Fruit fly (Drosophila melanogaster) whole organism, adult: ENCODE results near the gene flip.

Experiments used
- CG11617 ChIP-seq: fragments of 200-800 bp; sonication (Bioruptor generic); optimal IDR thresholded peaks from 2 replicates; lab custom pipeline; 2017; ENCODE audit warnings: mild to moderate bottlenecking, missing biosample characterization, missing genetic modification reagents, missing genetic modification characterization
- CG12768 ChIP-seq: fragments of 200-800 bp; sonication (Bioruptor generic); optimal IDR thresholded peaks from 2 replicates; lab custom pipeline; 2017; ENCODE audit warnings: missing biosample characterization, missing genetic modification characterization, mild to moderate bottlenecking, moderate library complexity, missing genetic modification reagents
- CG14711 ChIP-seq: fragments of 200-800 bp; sonication (Bioruptor generic); optimal IDR thresholded peaks from 2 replicates; lab custom pipeline; 2018; ENCODE audit warnings: missing biosample characterization, mild to moderate bottlenecking, missing genetic modification characterization, moderate library complexity
- CG1620 ChIP-seq: fragments of 200-800 bp; sonication (Bioruptor generic); optimal IDR thresholded peaks from 2 replicates; lab custom pipeline; 2016; ENCODE audit warnings: missing biosample characterization, missing genetic modification characterization
- CG33017 ChIP-seq: fragments of 200-800 bp; sonication (Bioruptor generic); optimal IDR thresholded peaks from 2 replicates; lab custom pipeline; 2018; ENCODE audit warnings: missing biosample characterization, mild to moderate bottlenecking, missing genetic modification characterization, moderate library complexity
- CG5204 ChIP-seq: fragments of 200-800 bp; sonication (Bioruptor generic); optimal IDR thresholded peaks from 2 replicates; lab custom pipeline; 2016; ENCODE audit warnings: missing biosample characterization, missing genetic modification characterization
- CG7045 ChIP-seq: fragments of 200-800 bp; sonication (Bioruptor generic); optimal IDR thresholded peaks from 2 replicates; lab custom pipeline; 2017; ENCODE audit warnings: missing biosample characterization, mild to moderate bottlenecking, missing genetic modification characterization
- CG7101 ChIP-seq: fragments of 200-800 bp; sonication (Bioruptor generic); optimal IDR thresholded peaks from 2 replicates; lab custom pipeline; 2018; ENCODE audit warnings: missing biosample characterization, mild to moderate bottlenecking, missing genetic modification characterization, moderate library complexity
- Clk ChIP-seq: fragments of 200-800 bp; sonication (Bioruptor generic); optimal IDR thresholded peaks from 2 replicates; lab custom pipeline; 2017; ENCODE audit warnings: missing biosample characterization, missing genetic modification characterization
- Crg-1 ChIP-seq: fragments of 200-800 bp; sonication (Bioruptor generic); optimal IDR thresholded peaks from 2 replicates; lab custom pipeline; 2016; ENCODE audit warnings: missing biosample characterization, missing genetic modification characterization
- Hr96 ChIP-seq: fragments of 200-800 bp; sonication (Bioruptor generic); optimal IDR thresholded peaks from 2 replicates; lab custom pipeline; 2016; ENCODE audit warnings: missing biosample characterization, missing genetic modification characterization
- Mnt ChIP-seq: fragments of 200-800 bp; sonication (Bioruptor generic); optimal IDR thresholded peaks from 2 replicates; lab custom pipeline; 2016; ENCODE audit warnings: missing biosample characterization, mild to moderate bottlenecking, missing genetic modification characterization
- bab1 ChIP-seq: fragments of 200-800 bp; sonication (Bioruptor generic); optimal IDR thresholded peaks from 3 replicates; lab custom pipeline; 2019; ENCODE audit warnings: missing biosample characterization, mild to moderate bottlenecking, missing genetic modification characterization, moderate library complexity
- cic ChIP-seq: fragments of 200-800 bp; sonication (Bioruptor generic); optimal IDR thresholded peaks from 2 replicates; lab custom pipeline; 2017; ENCODE audit warnings: missing biosample characterization, mild to moderate bottlenecking, missing genetic modification characterization, moderate library complexity
- cnc ChIP-seq, 2 experiments: fragments of >200 bp; optimal IDR thresholded peaks; 2 replicates each; lab custom pipeline; 2017
- kay ChIP-seq: fragments of 200-800 bp; sonication (Bioruptor generic); peaks from one replicate; lab custom pipeline; 2016; ENCODE audit warnings: missing biosample characterization, missing genetic modification characterization, borderline replicate concordance
- ovo ChIP-seq: fragments of 200-800 bp; sonication (Bioruptor generic); optimal IDR thresholded peaks from 2 replicates; lab custom pipeline; 2016; ENCODE audit warnings: missing biosample characterization, missing genetic modification characterization
- pad ChIP-seq: fragments of 200-800 bp; sonication (Bioruptor generic); optimal IDR thresholded peaks from 3 replicates; lab custom pipeline; 2017; ENCODE audit warnings: missing biosample characterization, missing genetic modification characterization, mild to moderate bottlenecking, moderate library complexity, missing genetic modification reagents
- tj ChIP-seq: fragments of 200-800 bp; sonication (Bioruptor generic); optimal IDR thresholded peaks from 3 replicates; lab custom pipeline; 2017; ENCODE audit warnings: missing biosample characterization, mild to moderate bottlenecking, missing genetic modification characterization, moderate library complexity
- toe ChIP-seq: fragments of 200-800 bp; sonication (Bioruptor generic); optimal IDR thresholded peaks from 2 replicates; lab custom pipeline; 2016; ENCODE audit warnings: missing biosample characterization, missing genetic modification characterization

Gene flip

DNA sequence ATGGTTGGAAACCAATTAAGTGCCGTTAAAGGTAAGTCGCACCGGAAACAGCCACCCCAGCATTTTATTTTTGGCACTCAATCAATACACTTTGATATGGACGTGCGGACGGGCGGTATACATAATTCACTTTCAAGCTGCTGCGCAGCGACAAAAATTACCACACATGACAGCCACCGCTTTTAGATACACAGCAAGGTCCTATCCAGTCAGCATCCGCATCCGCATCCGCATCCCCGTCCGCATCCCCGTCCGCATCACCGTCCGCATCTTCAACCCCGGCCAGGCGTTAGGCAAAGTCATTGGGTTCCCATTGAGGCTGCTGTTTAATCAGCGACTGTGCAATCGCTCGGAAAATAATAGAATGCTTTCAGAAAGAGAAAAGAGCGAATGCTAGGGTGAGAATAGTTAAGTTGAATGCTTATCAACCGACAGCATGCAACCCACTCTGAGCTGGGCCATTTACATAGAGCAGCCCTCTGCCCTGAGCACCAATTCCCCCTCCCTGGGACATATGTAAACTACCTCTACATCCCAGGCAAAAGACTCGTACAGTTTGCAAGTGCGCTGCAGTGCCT is 6.7 kb upstream of the flip start:
- no peak for TF ChIP-seq CG11617
- TF ChIP-seq tj (GFP tag; lab: Kevin White, UChicago) = no peak
- no peak for TF ChIP-seq cnc (optimal IDR thresholded peaks at IDR 0.05; lab: Kevin White, UChicago)
- TF ChIP-seq Clk (GFP tag; lab: Kevin White, UChicago) = no peak
- peak; percentile 35 for TF ChIP-seq cic
- TF ChIP-seq CG12768 (GFP tag; lab: Kevin White, UChicago) = no peak
- TF ChIP-seq bab1 (GFP tag; lab: Kevin White, UChicago) = no peak

DNA sequence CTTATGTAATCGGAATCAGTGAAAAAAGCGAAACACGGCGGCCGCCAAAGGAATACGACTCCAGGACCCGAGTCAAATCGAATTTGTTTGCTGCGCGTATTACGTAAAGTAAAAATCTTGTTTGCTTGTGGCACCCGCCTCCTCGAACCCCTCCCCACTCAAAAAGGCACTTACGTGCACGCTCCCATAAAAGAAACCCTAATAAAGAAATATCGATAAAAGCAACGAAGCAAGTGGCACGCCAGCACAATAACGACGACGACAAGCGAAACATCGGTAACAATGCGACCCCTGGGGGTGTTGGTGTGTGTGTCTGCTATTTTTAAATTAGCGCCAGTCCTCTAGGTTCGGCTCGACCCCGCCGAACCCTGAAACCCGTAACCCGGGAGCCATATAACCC is 4.5 kb upstream of the flip start:
- TF ChIP-seq Hr96 (GFP tag; lab: Kevin White, UChicago) (no peak), CG33017 (no peak)

DNA sequence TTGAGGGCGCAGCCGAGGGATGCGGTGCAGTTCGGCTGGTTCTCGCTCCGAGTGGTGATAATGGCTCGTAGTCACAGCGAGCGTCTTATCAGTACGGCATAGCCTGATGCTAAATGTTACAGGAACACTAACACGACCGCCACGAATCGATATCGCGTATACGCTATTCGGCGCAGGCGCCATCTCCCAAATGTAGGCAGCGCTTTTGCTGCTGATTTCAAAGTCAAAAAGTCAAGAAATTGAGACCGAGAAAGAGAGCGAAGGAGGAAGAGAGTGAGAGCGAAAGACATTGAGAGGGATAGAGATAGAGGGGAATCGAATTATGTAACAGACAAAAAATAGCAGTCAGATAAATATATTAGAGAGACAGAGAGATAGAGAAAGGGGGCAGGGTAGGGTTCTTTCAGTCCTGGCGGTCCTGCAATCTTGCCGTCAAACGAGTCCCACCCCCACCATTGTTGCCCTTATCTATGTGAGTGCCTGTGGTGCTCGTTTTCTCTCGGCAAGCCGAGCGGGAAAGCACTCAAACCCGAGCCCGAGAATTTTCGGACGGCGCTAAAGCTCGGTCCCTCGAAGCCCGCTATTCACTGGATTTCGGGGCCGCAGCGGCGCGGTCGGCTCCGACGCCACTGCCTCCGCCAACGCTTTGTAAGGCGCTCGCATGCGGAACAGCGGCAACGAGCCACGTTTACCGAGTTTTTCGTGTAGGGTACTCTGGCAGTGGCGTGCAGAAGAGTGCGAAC is 3.6 kb upstream of the flip start:
- TF ChIP-seq cic (peak; percentile 20), pad (GFP tag; lab: Kevin White, UChicago) (no peak), CG1620 (GFP tag; lab: Kevin White, UChicago) (no peak), bab1 (GFP tag; lab: Kevin White, UChicago) (no peak), Hr96 (GFP tag; lab: Kevin White, UChicago) (peak; percentile 18), tj (GFP tag; lab: Kevin White, UChicago) (no peak), kay (GFP tag; lab: Kevin White, UChicago) (no peak)

dm6 chr3R:4280062-4280461 is 2.3 kb upstream of the flip start, which contains the start of gene cpx:
Gene cpx (plus strand): TSS chr3R:4280221.
- TF ChIP-seq CG12768 (GFP tag; lab: Kevin White, UChicago) (no peak), CG33017 (no peak), Hr96 (GFP tag; lab: Kevin White, UChicago) (no peak)

DNA sequence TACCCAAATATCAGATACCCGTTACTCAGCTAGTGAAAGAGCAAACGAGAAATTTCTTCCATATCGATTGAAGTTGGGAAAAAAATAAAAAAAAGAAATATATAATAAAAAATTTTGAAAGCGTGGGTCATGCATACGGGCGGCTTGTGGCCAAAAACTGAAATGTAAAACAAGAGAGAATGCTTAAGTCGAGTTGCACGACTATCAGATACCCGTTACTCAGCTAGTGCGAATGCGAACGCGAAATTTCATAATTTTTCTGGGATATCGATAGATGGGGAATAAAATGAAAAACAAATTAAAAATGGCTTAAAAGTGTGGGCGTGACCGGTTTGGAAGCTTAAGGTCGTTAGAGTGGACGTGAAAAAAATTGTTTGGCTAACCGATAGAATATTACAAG is 9.4 kb downstream of the flip start:
- no peak for TF ChIP-seq bab1 (GFP tag; lab: Kevin White, UChicago)
- no peak for TF ChIP-seq tj (GFP tag; lab: Kevin White, UChicago)
- TF ChIP-seq CG1620 (GFP tag; lab: Kevin White, UChicago) = no peak

DNA sequence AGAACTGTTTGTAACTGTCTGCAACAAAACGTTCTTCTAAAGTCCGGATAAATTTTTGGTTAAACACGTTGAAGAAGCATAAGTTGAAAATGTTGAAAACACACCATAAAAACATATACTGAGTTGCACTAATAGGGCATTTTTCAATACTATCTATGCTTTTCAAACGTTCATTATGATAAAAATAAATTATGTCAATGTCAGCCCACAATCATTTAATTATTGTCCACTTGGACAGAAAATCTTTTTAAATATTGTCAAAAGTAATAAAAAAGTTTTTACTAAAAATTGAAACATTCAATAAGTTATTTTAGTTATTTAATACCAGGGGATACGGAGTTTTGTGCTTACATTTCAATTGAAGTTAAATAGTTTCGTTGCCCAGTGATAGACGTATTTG is 11.3 kb downstream of the flip start, which contains the start of gene CG1092:
Gene CG1092 (plus strand): TSS at position 301 of the 400 bp plus-strand sequence.
- TF ChIP-seq toe (no peak), kay (GFP tag; lab: Kevin White, UChicago) (peak; percentile 17)

- TF ChIP-seq cnc (optimal IDR thresholded peaks at IDR 0.05; lab: Kevin White, UChicago) (no peak), CG5204 (GFP tag; lab: Kevin White, UChicago) (no peak), bab1 (GFP tag; lab: Kevin White, UChicago) (no peak), CG1620 (GFP tag; lab: Kevin White, UChicago) (no peak), Hr96 (GFP tag; lab: Kevin White, UChicago) (no peak), pad (GFP tag; lab: Kevin White, UChicago) (no peak)
These were observed 21.1 kb downstream of the flip start, which contains the start of gene Or82a for dm6 chr3R:4256672-4257071. Gene Or82a (plus strand): TSS chr3R:4256972.

DNA sequence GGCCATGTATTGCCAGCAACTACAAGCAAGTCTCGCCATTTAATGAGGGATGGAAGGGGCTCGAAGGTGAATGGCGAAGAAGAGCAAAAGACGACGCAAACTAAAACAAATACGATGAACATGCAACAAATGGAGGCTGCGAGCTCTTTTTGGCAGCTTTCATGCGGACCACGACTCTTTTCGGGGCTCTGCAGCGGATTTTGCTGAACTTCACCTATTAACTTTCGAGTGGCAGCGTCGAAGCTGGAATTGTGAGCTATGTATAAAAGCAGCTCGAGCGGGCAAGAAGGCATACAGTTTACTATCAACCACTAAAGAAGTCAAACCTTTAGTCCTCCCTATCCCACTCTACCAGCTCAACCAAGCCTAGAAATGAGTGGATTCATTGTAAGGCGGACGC is 23.3 kb downstream of the flip start, which contains the start of gene TwdlV:
Gene TwdlV (plus strand): TSS at position 301 of the 400 bp plus-strand sequence.
- no peak for TF ChIP-seq CG14711 (tag; lab: Kevin White, UChicago)
- TF ChIP-seq CG7045 (GFP tag; lab: Kevin White, UChicago) = no peak
- no peak for TF ChIP-seq CG1620 (GFP tag; lab: Kevin White, UChicago)
- TF ChIP-seq cic = no peak
- TF ChIP-seq Hr96 (GFP tag; lab: Kevin White, UChicago) = no peak
- TF ChIP-seq CG33017 = no peak
- TF ChIP-seq tj (GFP tag; lab: Kevin White, UChicago) = no peak

- no peak for TF ChIP-seq CG33017
- no peak for TF ChIP-seq cnc (optimal IDR thresholded peaks at IDR 0.05; lab: Kevin White, UChicago)
- no peak for TF ChIP-seq Crg-1
- TF ChIP-seq tj (GFP tag; lab: Kevin White, UChicago) = no peak
- TF ChIP-seq pad (GFP tag; lab: Kevin White, UChicago) = no peak
- TF ChIP-seq toe = no peak
- TF ChIP-seq CG1620 (GFP tag; lab: Kevin White, UChicago) = no peak
- no peak for TF ChIP-seq CG7101 (tag; lab: Kevin White, UChicago)
- no peak for TF ChIP-seq CG11617
- no peak for TF ChIP-seq CG7045 (GFP tag; lab: Kevin White, UChicago)
- TF ChIP-seq CG5204 (GFP tag; lab: Kevin White, UChicago) = no peak
- TF ChIP-seq Clk (GFP tag; lab: Kevin White, UChicago) = no peak
- no peak for TF ChIP-seq kay (GFP tag; lab: Kevin White, UChicago)
- no peak for TF ChIP-seq CG14711 (tag; lab: Kevin White, UChicago)
- no peak for TF ChIP-seq ovo (GFP tag; lab: Kevin White, UChicago)
- no peak for TF ChIP-seq Hr96 (GFP tag; lab: Kevin White, UChicago)
- no peak for TF ChIP-seq Mnt (GFP tag; lab: Kevin White, UChicago)
- TF ChIP-seq CG12768 (GFP tag; lab: Kevin White, UChicago) = no peak
These were observed 24.8 kb downstream of the flip start, which contains the start of gene CG14644 for dm6 chr3R:4252943-4253342. Gene CG14644 (minus strand): TSS chr3R:4253043.
